Fruit fly (Drosophila melanogaster) whole organism, wandering third instar larva: ENCODE data around the gene IntS2.

Source experiments
- Abd-B ChIP-seq: fragments of >200 bp; optimal IDR thresholded peaks from 2 replicates; lab custom pipeline; 2017; ENCODE audit warnings: missing biosample characterization, missing genetic modification characterization
- CG32264 ChIP-seq: fragments of 200-800 bp; sonication (Bioruptor generic); optimal IDR thresholded peaks from 2 replicates; lab custom pipeline; 2016; ENCODE audit warnings: missing biosample characterization, missing genetic modification characterization
- CG9705 ChIP-seq: fragments of 200-800 bp; sonication (Bioruptor generic); optimal IDR thresholded peaks from 2 replicates; lab custom pipeline; 2018; ENCODE audit warnings: missing biosample characterization, mild to moderate bottlenecking, missing genetic modification characterization
- CrebA ChIP-seq: fragments of 200-800 bp; sonication (Bioruptor generic); optimal IDR thresholded peaks from 2 replicates; lab custom pipeline; 2016; ENCODE audit warnings: missing biosample characterization, mild to moderate bottlenecking, missing genetic modification characterization, borderline replicate concordance
- Dfd ChIP-seq: fragments of >200 bp; optimal IDR thresholded peaks from 2 replicates; lab custom pipeline; 2017; ENCODE audit warnings: missing biosample characterization, missing genetic modification characterization
- Dif ChIP-seq: fragments of 200-275, 200-300 bp; sonication (Bioruptor generic); optimal IDR thresholded peaks from 2 replicates; lab custom pipeline; 2018; ENCODE audit warnings: missing biosample characterization, missing genetic modification characterization; ENCODE audit not compliant: partially characterized antibody
- GATAd ChIP-seq: sonication (Bioruptor generic); optimal IDR thresholded peaks from 2 replicates; lab custom pipeline; 2016; ENCODE audit warnings: missing biosample characterization, missing genetic modification characterization
- HLH106 ChIP-seq: fragments of 200-800 bp; optimal IDR thresholded peaks from 3 replicates; lab custom pipeline; 2019; ENCODE audit warnings: missing biosample characterization, mild to moderate bottlenecking, missing genetic modification characterization, moderate library complexity
- Hnf4 ChIP-seq: fragments of 200-800 bp; sonication (Bioruptor generic); optimal IDR thresholded peaks from 2 replicates; lab custom pipeline; 2016; ENCODE audit warnings: missing biosample characterization, mild to moderate bottlenecking, missing genetic modification characterization
- Hr78 ChIP-seq: fragments of >200 bp; optimal IDR thresholded peaks from 2 replicates; lab custom pipeline; 2017; ENCODE audit warnings: missing biosample characterization, missing genetic modification characterization
- Hr83 ChIP-seq: fragments of 200-300 bp; sonication (Bioruptor generic); optimal IDR thresholded peaks from 2 replicates; lab custom pipeline; 2016; ENCODE audit warnings: missing biosample characterization, mild to moderate bottlenecking, missing genetic modification characterization, moderate library complexity; ENCODE audit not compliant: poor library complexity, severe bottlenecking
- Jra ChIP-seq: sonication (Bioruptor generic); optimal IDR thresholded peaks from 2 replicates; lab custom pipeline; 2016; ENCODE audit warnings: missing biosample characterization, missing genetic modification characterization
- Mio ChIP-seq: sonication (Bioruptor generic); optimal IDR thresholded peaks from 2 replicates; lab custom pipeline; 2016; ENCODE audit warnings: missing biosample characterization, missing genetic modification characterization
- Myc ChIP-seq: fragments of >200 bp; optimal IDR thresholded peaks from 2 replicates; lab custom pipeline; 2017
- OdsH ChIP-seq: fragments of 200-800 bp; sonication (Bioruptor generic); optimal IDR thresholded peaks from 2 replicates; lab custom pipeline; 2016; ENCODE audit warnings: missing biosample characterization, mild to moderate bottlenecking, missing genetic modification characterization
- Rel ChIP-seq, 2 experiments: fragments of 200-800 bp; sonication (Bioruptor generic) in 1 of 2; optimal IDR thresholded peaks; 2 replicates in 1 of 2; 3 replicates in 1 of 2; lab custom pipeline; 2016 to 2019; ENCODE audit warnings: mild to moderate bottlenecking in 2 of 2, missing biosample characterization in 2 of 2, missing genetic modification characterization in 2 of 2, moderate library complexity in 1 of 2
- Vsx2 ChIP-seq: fragments of 200-300, 225-300 bp; sonication (Bioruptor generic); optimal IDR thresholded peaks from 2 replicates; lab custom pipeline; 2018; ENCODE audit warnings: missing biosample characterization, missing genetic modification characterization; ENCODE audit not compliant: partially characterized antibody
- brk ChIP-seq: fragments of 200-800 bp; sonication (Bioruptor generic); optimal IDR thresholded peaks from 2 replicates; lab custom pipeline; 2016; ENCODE audit warnings: missing biosample characterization, mild to moderate bottlenecking, missing genetic modification characterization
- dsf ChIP-seq: sonication (Bioruptor generic); optimal IDR thresholded peaks from 2 replicates; lab custom pipeline; 2016; ENCODE audit warnings: missing biosample characterization, missing genetic modification characterization, borderline replicate concordance
- ey ChIP-seq: fragments of 200-800 bp; sonication (Bioruptor generic); optimal IDR thresholded peaks from 2 replicates; lab custom pipeline; 2016; ENCODE audit warnings: missing biosample characterization, missing genetic modification characterization
- h ChIP-seq: fragments of 200-800 bp; sonication (Bioruptor generic); optimal IDR thresholded peaks from 3 replicates; lab custom pipeline; 2016; ENCODE audit warnings: missing biosample characterization, mild to moderate bottlenecking, missing genetic modification characterization
- jim ChIP-seq: fragments of 175-275, 200-325 bp; sonication (Bioruptor generic); optimal IDR thresholded peaks from 2 replicates; lab custom pipeline; 2016; ENCODE audit warnings: missing biosample characterization, mild to moderate bottlenecking, missing genetic modification characterization
- lola ChIP-seq: fragments of >200 bp; optimal IDR thresholded peaks from 2 replicates; lab custom pipeline; 2017; ENCODE audit warnings: missing biosample characterization, missing genetic modification characterization
- pan ChIP-seq: fragments of >200 bp; optimal IDR thresholded peaks from 2 replicates; lab custom pipeline; 2017
- psq ChIP-seq: fragments of 200-800 bp; sonication (Bioruptor generic); optimal IDR thresholded peaks from 3 replicates; lab custom pipeline; 2017; ENCODE audit warnings: missing biosample characterization, mild to moderate bottlenecking, missing genetic modification characterization, moderate library complexity
- sage ChIP-seq: fragments of 200-800 bp; sonication (Bioruptor generic); optimal IDR thresholded peaks from 2 replicates; lab custom pipeline; 2016; ENCODE audit warnings: missing biosample characterization, mild to moderate bottlenecking, missing genetic modification characterization
- sv ChIP-seq: fragments of 200-800 bp; sonication (Bioruptor generic); optimal IDR thresholded peaks from 3 replicates; lab custom pipeline; 2016; ENCODE audit warnings: missing biosample characterization, missing genetic modification characterization
- tai ChIP-seq: sonication (Bioruptor generic); optimal IDR thresholded peaks from 2 replicates; lab custom pipeline; 2016; ENCODE audit warnings: missing biosample characterization, missing genetic modification characterization
- usp ChIP-seq: fragments of >200 bp; optimal IDR thresholded peaks from 2 replicates; lab custom pipeline; 2017; ENCODE audit warnings: missing biosample characterization, missing genetic modification characterization
- woc ChIP-seq: sonication (Bioruptor generic); optimal IDR thresholded peaks from 2 replicates; lab custom pipeline; 2016; ENCODE audit warnings: missing biosample characterization, mild to moderate bottlenecking, missing genetic modification characterization

IntS2 gene

DNA sequence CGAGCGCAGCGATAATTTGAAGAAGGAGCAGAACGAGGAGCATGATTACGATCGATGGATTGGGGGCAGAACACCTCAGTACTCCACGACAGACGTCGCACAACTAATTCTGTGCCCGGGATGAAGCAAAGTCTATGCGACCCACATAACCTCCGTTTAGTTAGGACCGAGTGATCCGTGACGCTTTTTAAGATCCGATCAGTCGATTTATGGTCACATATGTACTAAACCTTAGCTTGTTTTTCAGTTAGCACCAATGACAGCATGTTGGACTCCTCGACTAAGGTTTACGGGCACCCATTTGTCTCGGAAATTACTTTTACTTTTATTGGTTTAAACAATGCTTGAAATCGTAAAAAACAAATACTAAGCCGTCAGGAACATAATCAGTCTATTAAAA is 15.2 kb upstream of the IntS2 start, which contains the start of gene CG12990:
Gene CG12990, minus strand, starts transcription at position 101 of the 400 bp plus-strand sequence.
- TF ChIP-seq sage (GFP tag; lab: Kevin White, UChicago) (no peak), dsf (GFP tag; lab: Kevin White, UChicago) (no peak), brk (GFP tag; lab: Kevin White, UChicago) (no peak), usp (GFP tag; lab: Kevin White, UChicago) (no peak), Vsx2 (GFP tag; lab: Kevin White, UChicago) (no peak), Myc (lab: Kevin White, UChicago) (no peak), tai (GFP tag; lab: Kevin White, UChicago) (no peak), Dfd (GFP tag; lab: Kevin White, UChicago) (no peak), CG32264 (no peak), Hr83 (no peak), HLH106 (tag; lab: Kevin White, UChicago) (no peak), Jra (GFP tag; lab: Kevin White, UChicago) (no peak), Hr78 (GFP tag; lab: Kevin White, UChicago) (no peak), Mio (GFP tag; lab: Kevin White, UChicago) (no peak), pan (lab: Kevin White, UChicago) (no peak), jim (GFP tag; lab: Kevin White, UChicago) (no peak)

DNA sequence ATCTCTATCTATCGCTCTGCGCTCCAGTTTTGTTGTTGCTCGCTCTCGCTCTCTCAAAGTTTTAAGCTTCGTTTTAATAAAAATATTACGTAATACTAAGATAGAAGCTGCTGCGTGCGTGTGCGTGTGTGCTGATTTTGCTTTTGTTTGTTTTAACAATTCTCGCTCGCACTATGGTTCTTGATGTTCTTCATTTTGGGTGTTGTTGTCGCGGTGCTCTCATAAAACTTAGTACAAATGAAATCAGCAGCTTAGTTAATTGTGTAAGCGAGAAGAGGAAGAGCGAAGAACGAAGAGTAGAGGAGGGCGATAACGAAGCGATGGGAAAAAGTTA is 2.5 kb upstream of the IntS2 start:
- TF ChIP-seq Dif (GFP tag; lab: Kevin White, UChicago) (no peak), Dfd (GFP tag; lab: Kevin White, UChicago) (no peak), psq (GFP tag; lab: Kevin White, UChicago) (no peak), Abd-B (GFP tag; lab: Kevin White, UChicago) (no peak), sage (GFP tag; lab: Kevin White, UChicago) (no peak), jim (GFP tag; lab: Kevin White, UChicago) (no peak), Hnf4 (no peak)

DNA sequence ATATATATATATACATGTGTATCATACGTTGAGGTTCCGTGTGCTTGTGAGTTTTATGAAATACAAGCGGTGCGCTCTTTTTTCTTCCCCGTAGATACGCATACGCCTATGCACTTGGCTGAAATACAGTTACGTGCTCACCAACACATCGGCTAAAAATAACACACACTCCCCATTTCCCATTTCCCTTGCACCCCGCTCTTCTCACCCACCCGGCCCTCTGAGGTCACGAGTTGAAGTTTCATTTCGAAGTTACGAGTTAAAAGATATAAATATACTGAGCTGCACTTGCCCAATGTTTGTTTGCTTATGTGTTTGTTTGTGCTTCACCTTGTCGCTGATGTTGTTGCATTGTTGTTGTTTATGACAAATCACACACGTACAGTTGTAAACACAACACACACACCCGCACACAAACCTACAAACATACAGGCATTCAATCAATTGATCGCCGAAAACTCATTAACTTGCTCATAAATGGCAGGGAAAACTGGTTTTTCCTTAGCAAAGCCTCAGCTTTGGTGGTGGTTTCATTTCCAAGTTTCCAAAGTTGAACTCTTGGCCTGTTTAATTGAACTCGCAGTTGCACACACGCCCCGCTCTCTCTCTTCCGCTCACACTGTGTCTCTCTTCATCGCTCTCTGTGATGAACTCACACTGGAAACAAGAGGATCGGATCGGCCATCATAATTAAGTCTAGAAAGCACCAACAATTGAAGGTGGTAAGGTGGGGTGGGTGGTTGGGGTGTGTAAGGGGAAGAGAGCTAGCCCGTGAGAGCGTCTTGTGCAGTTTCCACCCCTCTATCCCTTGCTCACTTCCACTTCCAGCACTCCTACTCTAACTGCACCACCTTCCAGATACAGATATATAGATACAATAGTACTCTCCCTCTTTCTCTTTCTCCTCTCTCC is 1.8 kb upstream of the IntS2 start:
- no peak for TF ChIP-seq tai (GFP tag; lab: Kevin White, UChicago)
- TF ChIP-seq Dfd (GFP tag; lab: Kevin White, UChicago) = no peak
- no peak for TF ChIP-seq OdsH (GFP tag; lab: Kevin White, UChicago)
- no peak for TF ChIP-seq dsf (GFP tag; lab: Kevin White, UChicago)
- no peak for TF ChIP-seq sage (GFP tag; lab: Kevin White, UChicago)
- TF ChIP-seq Abd-B (GFP tag; lab: Kevin White, UChicago) = no peak
- no peak for TF ChIP-seq lola (GFP tag; lab: Kevin White, UChicago)
- TF ChIP-seq CG9705 = no peak
- TF ChIP-seq ey (GFP tag; lab: Kevin White, UChicago) = no peak
- TF ChIP-seq h (GFP tag; lab: Kevin White, UChicago) = no peak
- TF ChIP-seq Jra (GFP tag; lab: Kevin White, UChicago) = no peak
- no peak for TF ChIP-seq GATAd (GFP tag; lab: Kevin White, UChicago)
- TF ChIP-seq CrebA (GFP tag; lab: Kevin White, UChicago) = no peak
- TF ChIP-seq Rel (GFP tag; optimal IDR thresholded peaks at IDR 0.05; lab: Kevin White, UChicago) = no peak
- TF ChIP-seq Rel (tag; optimal IDR thresholded peaks at IDR 0.05; lab: Kevin White, UChicago) = no peak
- no peak for TF ChIP-seq woc (GFP tag; lab: Kevin White, UChicago)
- TF ChIP-seq Myc (lab: Kevin White, UChicago) = no peak
- no peak for TF ChIP-seq sv (GFP tag; lab: Kevin White, UChicago)

DNA sequence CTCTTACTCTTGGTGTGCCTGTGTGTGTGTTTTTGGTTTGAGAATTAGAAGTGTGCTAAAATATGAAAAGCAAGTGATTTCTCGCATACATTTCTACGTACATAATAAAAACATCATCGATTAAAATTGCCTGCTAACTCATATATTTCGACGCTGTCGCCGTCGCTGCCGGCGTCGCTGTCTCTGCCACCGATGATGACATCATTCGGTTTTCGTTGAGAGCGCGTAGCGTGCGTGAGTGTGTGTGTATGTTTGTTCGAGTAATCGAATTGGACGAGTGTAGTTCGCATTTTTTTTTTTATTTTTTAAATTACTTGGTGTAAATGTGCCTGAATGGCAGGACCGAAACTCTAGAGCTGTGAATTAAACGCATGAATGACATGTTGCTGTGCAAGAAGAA is 1.1 kb upstream of the IntS2 start:
- TF ChIP-seq Jra (GFP tag; lab: Kevin White, UChicago) (no peak), psq (GFP tag; lab: Kevin White, UChicago) (peak; percentile 1)
